Fruit fly (Drosophila melanogaster) whole organism, larva: ENCODE measurements around the gene CG3630.
A peak's percentile ranks its signal among the peaks of the same experiment; 100 is the strongest.

Experiments used
- noc ChIP-seq: fragments of 200-800 bp; sonication (Bioruptor generic); optimal IDR thresholded peaks from 3 replicates; lab custom pipeline; 2019; ENCODE audit warnings: missing biosample characterization, mild to moderate bottlenecking, missing genetic modification characterization, moderate library complexity

Gene CG3630

DNA sequence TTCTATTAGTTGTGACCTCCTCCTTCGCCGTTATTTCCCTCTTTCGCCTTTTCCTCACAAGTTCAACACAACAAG is 23.8 kb upstream of the CG3630 start, which contains the start of gene ph-p:
Gene ph-p, minus strand, starts transcription at position 30 of the 75 bp plus-strand sequence.
- no peak for TF ChIP-seq noc (tag; lab: Kevin White, UChicago)

DNA sequence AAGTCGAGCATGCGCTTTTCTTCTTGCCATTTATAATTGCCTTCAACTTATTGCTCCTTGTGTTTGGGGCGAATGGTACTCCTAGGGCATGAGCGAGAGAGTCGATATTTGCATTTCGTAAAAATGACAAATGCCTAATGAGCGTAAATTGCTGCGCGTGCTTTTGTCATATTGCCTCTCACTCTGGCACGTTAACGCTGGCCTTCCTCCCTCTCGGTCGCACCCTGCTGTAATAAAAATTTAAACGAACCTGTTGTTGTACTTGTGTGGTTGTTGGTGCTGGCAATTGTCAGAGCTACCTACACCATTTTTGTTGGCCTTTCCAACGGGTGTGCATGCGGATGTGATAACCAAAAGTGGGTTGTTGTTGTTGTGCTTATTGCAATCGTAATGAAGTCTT is 23.6 kb upstream of the CG3630 start:
- no peak for TF ChIP-seq noc (tag; lab: Kevin White, UChicago)

DNA sequence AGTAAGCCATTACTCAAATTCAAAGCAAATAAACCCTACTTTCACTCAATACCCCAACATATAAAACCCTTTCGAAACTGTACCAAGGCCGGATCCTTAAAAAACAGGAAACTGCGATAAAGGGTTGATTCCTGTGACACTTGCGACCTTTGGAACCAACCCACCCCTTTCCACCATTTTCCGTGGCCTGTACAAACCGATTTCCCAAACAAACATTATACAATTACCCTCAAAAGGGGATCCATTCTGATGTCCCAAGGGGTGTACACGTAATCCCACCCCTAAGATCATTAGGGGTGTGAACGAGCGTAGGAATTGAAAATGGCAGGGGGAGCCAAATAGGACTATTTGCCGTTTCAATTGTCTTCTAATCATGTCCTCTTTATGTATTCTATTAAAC is 22.4 kb upstream of the CG3630 start:
- TF ChIP-seq noc (tag; lab: Kevin White, UChicago), result no peak

DNA sequence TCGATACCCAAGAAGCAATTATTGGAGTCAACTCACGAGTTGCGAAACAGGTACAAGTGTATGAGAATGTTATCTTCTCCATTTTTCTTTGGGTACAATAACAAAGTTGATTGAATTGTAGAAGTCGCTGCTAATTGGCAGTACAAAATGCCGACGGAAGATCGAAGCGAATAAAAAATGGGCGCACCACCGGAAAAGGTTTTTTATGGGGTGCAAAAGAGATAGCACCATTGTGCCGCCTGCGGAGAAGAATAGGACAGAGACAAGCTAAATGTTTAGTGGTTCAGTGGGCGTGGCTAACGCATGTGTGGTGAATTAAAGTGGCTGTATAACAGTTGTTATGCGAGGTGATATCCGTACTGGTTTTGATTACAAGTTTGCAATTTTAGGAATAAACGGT is 21.5 kb upstream of the CG3630 start:
- no peak for TF ChIP-seq noc (tag; lab: Kevin White, UChicago)

DNA sequence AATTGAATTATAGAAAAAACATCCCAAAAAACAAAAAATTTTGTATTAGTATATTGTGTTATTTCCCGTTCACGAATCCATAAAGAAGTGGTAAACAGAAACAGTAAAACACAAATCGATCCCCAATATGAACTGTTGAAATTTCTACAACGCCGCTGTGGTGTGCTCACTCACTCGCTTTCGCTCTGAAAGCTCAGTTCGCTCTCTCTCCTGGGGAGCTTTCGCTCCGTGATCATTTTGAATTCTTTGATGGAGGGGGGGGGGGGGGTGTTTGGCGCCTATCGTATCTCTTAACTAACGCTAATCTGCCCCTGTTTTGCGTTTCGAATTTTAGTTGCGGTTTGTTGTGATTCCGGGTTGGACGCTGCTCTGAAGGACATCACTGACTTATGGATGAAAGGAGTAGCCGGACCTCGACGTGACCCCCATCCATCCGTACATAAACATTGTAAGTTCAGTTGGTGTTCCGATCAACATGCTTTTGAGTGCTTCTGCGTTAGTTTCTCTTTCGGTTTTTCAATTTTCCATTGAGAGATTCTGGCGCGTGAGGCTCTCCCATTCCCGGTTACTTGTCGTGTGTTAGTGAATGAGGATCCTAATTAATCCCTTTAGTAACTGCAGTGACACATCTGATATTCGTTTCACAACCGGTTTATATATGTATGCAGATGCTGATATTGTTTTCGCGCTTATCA is 20.7 kb upstream of the CG3630 start, which contains the start of gene D2hgdh:
Gene D2hgdh, plus strand, starts transcription at position 331 of the 695 bp plus-strand sequence.
- no peak for TF ChIP-seq noc (tag; lab: Kevin White, UChicago)

- peak; percentile 82 for TF ChIP-seq noc (tag; lab: Kevin White, UChicago)
Measured at dm6 chrX:2141854-2142216, 20.2 kb upstream of the CG3630 start.

DNA sequence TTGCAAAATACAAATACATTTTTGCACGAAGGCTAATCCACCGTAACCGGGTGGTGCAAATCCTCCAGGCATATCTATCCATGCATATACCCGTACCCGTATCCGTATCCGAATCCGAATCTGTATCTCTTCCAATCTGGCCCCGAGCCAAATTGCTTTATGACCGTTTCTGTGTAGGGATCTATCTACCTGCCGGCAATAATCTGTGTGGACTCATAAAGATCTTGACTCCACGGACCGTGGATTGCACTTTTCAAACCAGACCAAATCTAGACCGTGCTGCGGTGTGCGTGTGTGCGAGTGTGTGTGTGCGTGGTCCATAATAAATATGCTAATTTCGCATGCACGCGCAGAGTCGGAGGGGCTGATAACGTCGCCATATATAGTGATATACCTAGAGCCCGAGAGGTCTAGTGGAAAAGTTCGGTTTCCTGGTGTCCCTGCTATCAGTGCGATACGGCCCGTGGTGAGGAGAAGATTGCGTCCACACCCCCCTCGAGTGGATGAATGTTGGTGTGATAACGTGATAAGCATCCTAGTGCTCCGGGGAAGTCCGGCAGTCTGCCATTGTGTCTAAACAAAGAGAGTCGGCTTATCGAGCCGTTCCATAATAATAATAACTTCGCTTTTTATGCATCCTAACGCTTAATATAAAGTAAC is 19.6 kb upstream of the CG3630 start:
- TF ChIP-seq noc (tag; lab: Kevin White, UChicago), result peak; percentile 8

dm6 chrX:2142935-2143312 is 19.1 kb upstream of the CG3630 start:
- no peak for TF ChIP-seq noc (tag; lab: Kevin White, UChicago)

- no peak for TF ChIP-seq noc (tag; lab: Kevin White, UChicago)
Measured at dm6 chrX:2145114-2145513, 16.9 kb upstream of the CG3630 start, which contains the start of gene Pgd. Gene Pgd (plus strand): TSS chrX:2145136.

- peak; percentile 68 for TF ChIP-seq noc (tag; lab: Kevin White, UChicago)
Measured at dm6 chrX:2145690-2146470, 16.1 kb upstream of the CG3630 start.

- no peak for TF ChIP-seq noc (tag; lab: Kevin White, UChicago)
Measured at dm6 chrX:2146574-2146973, 15.4 kb upstream of the CG3630 start.

DNA sequence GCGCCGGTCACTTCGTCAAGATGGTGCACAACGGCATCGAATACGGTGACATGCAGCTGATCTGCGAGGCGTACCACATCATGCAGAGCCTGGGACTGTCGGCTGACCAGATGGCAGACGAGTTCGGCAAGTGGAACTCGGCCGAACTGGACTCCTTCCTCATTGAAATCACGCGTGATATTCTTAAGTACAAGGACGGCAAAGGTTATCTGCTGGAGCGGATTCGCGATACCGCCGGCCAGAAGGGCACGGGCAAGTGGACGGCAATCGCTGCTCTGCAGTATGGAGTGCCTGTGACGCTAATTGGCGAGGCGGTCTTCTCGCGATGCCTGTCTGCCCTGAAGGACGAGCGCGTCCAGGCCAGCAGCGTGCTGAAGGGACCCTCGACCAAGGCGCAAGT is 14.5 kb upstream of the CG3630 start:
- TF ChIP-seq noc (tag; lab: Kevin White, UChicago), result no peak

dm6 chrX:2148671-2149070 is 13.3 kb upstream of the CG3630 start:
- TF ChIP-seq noc (tag; lab: Kevin White, UChicago), result no peak

dm6 chrX:2149478-2149877 is 12.5 kb upstream of the CG3630 start, which contains the start of gene bcn92:
Gene bcn92 (minus strand): TSS chrX:2149647.
- peak; percentile 3 for TF ChIP-seq noc (tag; lab: Kevin White, UChicago)

DNA sequence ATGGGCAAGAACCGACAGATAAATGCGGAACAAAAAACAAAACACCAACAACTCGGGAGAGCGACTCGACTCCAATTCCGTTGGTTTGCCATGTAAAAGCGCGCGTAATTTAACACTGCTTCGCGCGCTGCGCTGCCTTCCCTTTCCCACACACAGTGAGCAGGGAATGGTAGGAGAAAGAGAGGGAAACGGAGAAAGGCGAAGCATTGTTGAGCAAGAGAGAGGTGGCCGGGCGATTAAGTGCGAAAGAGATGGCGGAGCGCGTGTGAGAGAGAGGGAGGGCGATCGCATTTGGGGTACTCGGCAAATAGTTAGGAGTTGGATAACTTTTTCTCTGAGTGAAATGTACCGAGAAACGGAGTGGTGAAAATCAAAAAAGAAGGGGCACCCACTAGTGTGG is 6.1 kb upstream of the CG3630 start:
- TF ChIP-seq noc (tag; lab: Kevin White, UChicago), result no peak

DNA sequence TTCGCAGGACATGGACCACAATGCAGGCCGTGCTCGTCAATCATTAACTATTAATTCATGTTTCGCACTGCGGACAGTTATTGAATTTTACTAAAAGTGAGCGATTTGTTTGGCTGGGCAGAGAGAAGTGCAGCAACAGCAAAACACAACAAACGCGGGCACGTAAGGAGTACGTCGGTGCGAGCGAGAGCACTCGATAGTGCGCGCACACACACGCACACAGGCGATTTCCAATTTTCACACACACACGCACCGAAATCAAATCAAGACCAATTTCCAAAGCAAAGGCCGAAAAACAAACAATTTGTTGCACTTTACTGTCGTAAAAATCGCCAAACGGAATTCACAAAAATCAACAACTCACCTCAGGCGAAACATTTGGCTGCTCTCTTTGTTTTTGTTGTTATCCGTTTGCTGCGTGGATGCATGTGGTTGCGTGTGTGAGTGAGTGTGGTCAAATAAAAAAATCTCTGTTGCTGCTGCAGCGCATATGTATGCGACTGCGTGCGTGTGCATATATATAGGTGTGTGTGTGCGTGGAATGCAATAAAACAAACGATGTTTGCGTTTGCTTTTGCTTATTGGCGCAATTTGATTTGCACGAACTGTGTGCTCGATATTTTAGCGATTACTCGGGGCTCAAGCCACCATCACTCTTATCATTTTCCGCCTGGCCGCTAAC is 3.9 kb upstream of the CG3630 start:
- TF ChIP-seq noc (tag; lab: Kevin White, UChicago), result no peak
